Worm (Caenorhabditis elegans) whole organism, L4 larva: ENCODE data around the gene C27H6.8.

Experiments used
- F37D6.2 ChIP-seq: sonication (generic microtip); optimal IDR thresholded peaks from 2 replicates; lab custom pipeline; 2016; ENCODE audit warnings: mild to moderate bottlenecking, missing genetic modification characterization, missing compliant biosample characterization
- F44E2.7 ChIP-seq: fragments of 200-800 bp; sonication (Bioruptor generic); IDR thresholded peaks from 2 replicates; pipeline ENCODE4 v2.1.2; 2022; ENCODE audit warnings: missing genetic modification characterization, missing compliant biosample characterization
- T20F7.1 ChIP-seq: fragments of 200-800 bp; sonication (Bioruptor generic); optimal IDR thresholded peaks from 2 replicates; lab custom pipeline; 2018; ENCODE audit warnings: mild to moderate bottlenecking, missing genetic modification characterization, missing compliant biosample characterization
- T26A8.4 ChIP-seq: fragments of 200-800 bp; sonication (Bioruptor generic); IDR thresholded peaks from 2 replicates; pipeline ENCODE4 v1.3.6; 2022; ENCODE audit warnings: missing genetic modification characterization, missing compliant biosample characterization
- Y5F2A.4 ChIP-seq: fragments of 200-800 bp; sonication (Bioruptor generic); optimal IDR thresholded peaks from 2 replicates; lab custom pipeline; 2018; ENCODE audit warnings: mild to moderate bottlenecking, missing genetic modification characterization, missing compliant biosample characterization
- aha-1 ChIP-seq: fragments of 150-350 bp; peaks from one replicate; lab custom pipeline; 2014; ENCODE audit warnings: missing biosample characterization, missing genetic modification characterization
- arid-1 ChIP-seq: fragments of 200-800 bp; sonication (Bioruptor generic); conservative IDR thresholded peaks from 2 replicates; pipeline ENCODE4 v1.3.6; 2022; ENCODE audit warnings: missing genetic modification reagents, missing genetic modification characterization, missing compliant biosample characterization
- ceh-28 ChIP-seq: fragments of 150-350 bp; optimal IDR thresholded peaks from 2 replicates; lab custom pipeline; 2014; ENCODE audit warnings: missing biosample characterization, missing genetic modification reagents, missing genetic modification characterization
- ceh-32 ChIP-seq: sonication (generic microtip); optimal IDR thresholded peaks from 2 replicates; lab custom pipeline; 2016; ENCODE audit warnings: mild to moderate bottlenecking, missing genetic modification characterization, missing compliant biosample characterization; ENCODE audit not compliant: poor library complexity
- daf-12 ChIP-seq: fragments of 150-350 bp; optimal IDR thresholded peaks from 2 replicates; lab custom pipeline; 2014; ENCODE audit warnings: missing biosample characterization, missing genetic modification reagents, missing genetic modification characterization
- daf-19 ChIP-seq: fragments of 200-800 bp; sonication (Bioruptor generic); conservative IDR thresholded peaks from 2 replicates; pipeline ENCODE4 v1.3.6; 2022; ENCODE audit warnings: missing genetic modification characterization, missing compliant biosample characterization
- dmd-6 ChIP-seq: fragments of 200-800 bp; sonication (Bioruptor generic); IDR thresholded peaks from 2 replicates; pipeline ENCODE4 v1.3.6; 2022; ENCODE audit warnings: missing genetic modification reagents, missing genetic modification characterization, missing compliant biosample characterization
- dmd-8 ChIP-seq: fragments of 200-800 bp; sonication (Bioruptor generic); IDR thresholded peaks from 2 replicates; pipeline ENCODE4 v1.3.6; 2022; ENCODE audit warnings: missing genetic modification characterization, missing compliant biosample characterization
- dve-1 ChIP-seq: sonication (generic microtip); optimal IDR thresholded peaks from 2 replicates; lab custom pipeline; 2017; ENCODE audit warnings: antibody characterized with exemption, mild to moderate bottlenecking, missing genetic modification characterization, missing compliant biosample characterization; ENCODE audit not compliant: insufficient read depth
- egl-43 ChIP-seq: fragments of 200-800 bp; sonication (Bioruptor generic); IDR thresholded peaks from 2 replicates; pipeline ENCODE4 v1.3.6; 2022; ENCODE audit warnings: missing genetic modification reagents, missing genetic modification characterization, missing compliant biosample characterization
- hlh-11 ChIP-seq: fragments of 200-800 bp; sonication (Bioruptor generic); optimal IDR thresholded peaks from 2 replicates; lab custom pipeline; 2018; ENCODE audit warnings: mild to moderate bottlenecking, missing genetic modification characterization, missing compliant biosample characterization
- hmg-1.1 ChIP-seq: fragments of 200-800 bp; sonication (Bioruptor generic); IDR thresholded peaks from 2 replicates; pipeline ENCODE4 v1.3.6; 2022; ENCODE audit warnings: missing genetic modification reagents, missing genetic modification characterization, missing compliant biosample characterization
- lin-1 ChIP-seq: fragments of 200-800 bp; sonication (Bioruptor generic); IDR thresholded peaks from 2 replicates; pipeline ENCODE4 v1.3.6; 2022; ENCODE audit warnings: missing genetic modification reagents, missing genetic modification characterization, missing compliant biosample characterization
- lin-15B ChIP-seq: fragments of 150-350 bp; sonication (generic microtip); optimal IDR thresholded peaks from 3 replicates; lab custom pipeline; 2014; ENCODE audit warnings: missing biosample characterization, missing genetic modification characterization
- lin-38 ChIP-seq: fragments of 200-800 bp; sonication (Bioruptor generic); IDR thresholded peaks from 2 replicates; pipeline ENCODE4 v1.3.6; 2022; ENCODE audit warnings: missing genetic modification reagents, missing genetic modification characterization, missing compliant biosample characterization
- lir-3 ChIP-seq: sonication (generic microtip); optimal IDR thresholded peaks from 2 replicates; lab custom pipeline; 2016; ENCODE audit warnings: mild to moderate bottlenecking, missing genetic modification characterization, missing compliant biosample characterization
- lsy-2 ChIP-seq, 2 experiments: fragments of 150-350 bp in 1 of 2; sonication (generic microtip) in 1 of 2; optimal IDR thresholded peaks; 2 replicates each; lab custom pipeline; 2014 to 2017; ENCODE audit warnings: missing biosample characterization in 2 of 2, missing genetic modification characterization in 2 of 2
- mdt-29 ChIP-seq: fragments of 200-800 bp; sonication (Bioruptor generic); IDR thresholded peaks from 2 replicates; pipeline ENCODE4 v1.3.6; 2022; ENCODE audit warnings: missing genetic modification reagents, missing genetic modification characterization, missing compliant biosample characterization
- mep-1 ChIP-seq: fragments of 150-350 bp; sonication (generic microtip); optimal IDR thresholded peaks from 3 replicates; lab custom pipeline; 2014; ENCODE audit warnings: missing biosample characterization, missing genetic modification characterization
- mxl-2 ChIP-seq: fragments of 200-800 bp; sonication (Bioruptor generic); conservative IDR thresholded peaks from 2 replicates; pipeline ENCODE4 v1.3.6; 2022; ENCODE audit warnings: missing genetic modification reagents, missing genetic modification characterization, missing compliant biosample characterization
- nhr-10 ChIP-seq: fragments of 150-350 bp; optimal IDR thresholded peaks from 2 replicates; lab custom pipeline; 2014; ENCODE audit warnings: missing biosample characterization, missing genetic modification characterization
- nhr-11 ChIP-seq: fragments of 150-350 bp; optimal IDR thresholded peaks from 2 replicates; lab custom pipeline; 2014; ENCODE audit warnings: missing biosample characterization, missing genetic modification characterization
- nhr-237 ChIP-seq: sonication (generic microtip); optimal IDR thresholded peaks from 2 replicates; lab custom pipeline; 2017; ENCODE audit warnings: missing biosample characterization, missing genetic modification characterization
- nhr-48 ChIP-seq: sonication (generic microtip); optimal IDR thresholded peaks from 2 replicates; lab custom pipeline; 2016; ENCODE audit warnings: mild to moderate bottlenecking, missing genetic modification characterization, missing compliant biosample characterization
- nhr-6 ChIP-seq: fragments of 150-350 bp; optimal IDR thresholded peaks from 2 replicates; lab custom pipeline; 2014; ENCODE audit warnings: missing biosample characterization, missing genetic modification characterization
- nhr-77 ChIP-seq: fragments of 150-350 bp; optimal IDR thresholded peaks from 2 replicates; lab custom pipeline; 2014; ENCODE audit warnings: missing biosample characterization, missing genetic modification characterization
- pha-4 ChIP-seq, 2 experiments: fragments of 150-350 bp in 1 of 2; fragments of 200-800 bp in 1 of 2; sonication (Bioruptor generic) in 1 of 2; IDR thresholded peaks in 1 of 2; optimal IDR thresholded peaks in 1 of 2; 2 replicates each; pipeline versions ENCODE4 v1.3.6 to Lab custom; 2014 to 2022; ENCODE audit warnings: missing genetic modification characterization in 2 of 2, missing genetic modification reagents in 2 of 2, missing biosample characterization in 1 of 2, missing compliant biosample characterization in 1 of 2
- php-3 ChIP-seq: fragments of 200-800 bp; sonication (Bioruptor generic); IDR thresholded peaks from 2 replicates; pipeline ENCODE4 v1.3.6; 2022; ENCODE audit warnings: missing genetic modification reagents, missing genetic modification characterization, missing compliant biosample characterization
- skn-1 ChIP-seq: fragments of 150-350 bp; optimal IDR thresholded peaks from 2 replicates; lab custom pipeline; 2014; ENCODE audit warnings: missing biosample characterization, missing genetic modification characterization
- snpc-1.2 ChIP-seq: fragments of 200-800 bp; sonication (Bioruptor generic); IDR thresholded peaks from 2 replicates; pipeline ENCODE4 v1.3.6; 2022; ENCODE audit warnings: missing genetic modification reagents, missing genetic modification characterization, missing compliant biosample characterization
- tra-1 ChIP-seq: fragments of 200-800 bp; sonication (Bioruptor generic); IDR thresholded peaks from 2 replicates; pipeline ENCODE4 v1.3.6; 2022; ENCODE audit warnings: missing genetic modification reagents, missing genetic modification characterization, missing compliant biosample characterization
- zfp-2 ChIP-seq: sonication (generic microtip); optimal IDR thresholded peaks from 2 replicates; lab custom pipeline; 2016; ENCODE audit warnings: mild to moderate bottlenecking, missing genetic modification characterization, missing compliant biosample characterization
- zfp-3 ChIP-seq: fragments of 200-800 bp; sonication (Bioruptor generic); conservative IDR thresholded peaks from 2 replicates; pipeline ENCODE4 v1.3.6; 2022; ENCODE audit warnings: missing genetic modification reagents, missing genetic modification characterization, missing compliant biosample characterization
- ztf-11 ChIP-seq: fragments of 150-350 bp; optimal IDR thresholded peaks from 2 replicates; lab custom pipeline; 2014; ENCODE audit warnings: missing biosample characterization, missing genetic modification characterization
- ztf-7 ChIP-seq: fragments of 150-350 bp; optimal IDR thresholded peaks from 2 replicates; lab custom pipeline; 2014; ENCODE audit warnings: missing biosample characterization, missing genetic modification characterization

C27H6.8 gene

DNA sequence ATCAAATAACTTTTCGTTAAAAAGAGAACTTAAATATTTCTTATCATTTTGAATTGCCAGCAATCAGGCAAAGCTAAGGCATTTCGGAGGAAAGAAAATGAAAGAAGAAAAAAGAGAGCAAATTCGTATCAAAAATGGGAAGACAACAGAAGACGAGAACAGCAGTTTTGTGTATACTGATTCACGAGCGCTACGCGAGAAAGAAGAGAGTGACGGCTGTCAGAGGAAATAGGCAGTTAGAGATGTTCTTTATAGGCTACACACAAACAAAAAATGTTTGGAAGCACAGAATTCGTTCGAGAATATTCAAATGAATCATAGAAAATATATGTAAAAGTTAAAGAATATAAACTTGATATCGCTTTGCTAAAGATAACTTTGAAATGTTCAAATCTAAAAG is 2.8 kb downstream of the C27H6.8 start (continued):
- TF ChIP-seq F44E2.7 (GFP tag; lab: Robert Waterston, UW) (no peak), Y5F2A.4 (GFP tag; lab: Kevin White, UChicago) (no peak), hlh-11 (peak; percentile 52), lsy-2 (tag; optimal IDR thresholded peaks at IDR 0.05; lab: Kevin White, UChicago) (peak in 1 of 2 experiments; percentile 15), nhr-6 (peak; percentile 2), php-3 (GFP tag; lab: Robert Waterston, UW) (no peak), pha-4 (GFP tag; IDR thresholded peaks at IDR 0.05; lab: Robert Waterston, UW) (no peak), pha-4 (tag; optimal IDR thresholded peaks at IDR 0.05; lab: Kevin White, UChicago) (peak; percentile 6), nhr-11 (tag; lab: Kevin White, UChicago) (peak; percentile 90), ztf-11 (tag; lab: Kevin White, UChicago) (no peak), mep-1 (tag; lab: Kevin White, UChicago) (peak; percentile 40), ztf-7 (tag; lab: Kevin White, UChicago) (peak; percentile 25)

DNA sequence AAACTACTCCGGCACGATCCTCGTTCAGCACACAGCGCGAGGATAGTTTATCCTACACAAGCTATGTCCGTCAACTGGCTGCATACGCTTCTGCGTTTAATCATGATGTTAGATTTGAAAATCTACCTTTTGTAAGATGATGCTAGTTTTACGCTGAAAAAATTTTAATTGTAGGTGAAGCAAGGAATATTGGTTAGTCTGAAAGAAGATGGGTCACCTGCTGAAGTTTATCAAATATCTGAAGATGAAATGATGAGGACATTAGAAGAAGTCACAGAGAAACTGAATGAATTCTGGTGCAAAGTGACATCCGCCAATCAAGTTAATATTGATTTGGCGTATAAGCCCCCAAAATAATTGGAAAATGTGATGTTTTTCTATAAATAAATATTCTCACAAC is 4.1 kb downstream of the C27H6.8 start:
- TF ChIP-seq daf-19 (0 out of 2 replicates have a peak, but pooled peaks have one; percentile 24), dmd-6 (GFP tag; lab: Robert Waterston, UW) (peak; percentile 11; the same call in 1 of the 2 replicates), lir-3 (no peak), lin-15B (tag; lab: Kevin White, UChicago) (no peak), nhr-237 (tag; lab: Kevin White, UChicago) (no peak), T20F7.1 (GFP tag; lab: Kevin White, UChicago) (peak; percentile 69), aha-1 (tag; lab: Kevin White, UChicago) (peak; percentile 40), ceh-28 (tag; lab: Kevin White, UChicago) (no peak), snpc-1.2 (GFP tag; lab: Robert Waterston, UW) (0 out of 2 replicates have a peak, but pooled peaks have one; percentile 18), mdt-29 (GFP tag; lab: Robert Waterston, UW) (peak; percentile 15; the same call in 1 of the 2 replicates), ceh-32 (tag; lab: Kevin White, UChicago) (no peak), zfp-2 (tag; lab: Kevin White, UChicago) (no peak), lin-1 (GFP tag; lab: Robert Waterston, UW) (0 out of 2 replicates have a peak, but pooled peaks have one; percentile 25), lsy-2 (tag; optimal IDR thresholded peaks at IDR 0.05; lab: Kevin White, UChicago) (peak in 1 of 2 experiments; percentile 19), egl-43 (GFP tag; lab: Robert Waterston, UW) (0 out of 2 replicates have a peak, but pooled peaks have one; percentile 20), arid-1 (GFP tag; lab: Robert Waterston, UW) (0 out of 2 replicates have a peak, but pooled peaks have one; percentile 26), hlh-11 (peak; percentile 22), F37D6.2 (tag; lab: Kevin White, UChicago) (no peak), daf-12 (tag; lab: Kevin White, UChicago) (no peak), skn-1 (tag; lab: Kevin White, UChicago) (no peak), zfp-3 (GFP tag; lab: Robert Waterston, UW) (peak; percentile 77), nhr-77 (tag; lab: Kevin White, UChicago) (no peak), dve-1 (peak; percentile 33), lin-38 (0 out of 2 replicates have a peak, but pooled peaks have one; percentile 34), nhr-10 (no peak), hmg-1.1 (GFP tag; lab: Robert Waterston, UW) (0 out of 2 replicates have a peak, but pooled peaks have one; percentile 24), dmd-8 (no peak), mep-1 (tag; lab: Kevin White, UChicago) (peak; percentile 39), pha-4 (GFP tag; IDR thresholded peaks at IDR 0.05; lab: Robert Waterston, UW) (0 out of 2 replicates have a peak, but pooled peaks have one; percentile 30), pha-4 (tag; optimal IDR thresholded peaks at IDR 0.05; lab: Kevin White, UChicago) (no peak), tra-1 (0 out of 2 replicates have a peak, but pooled peaks have one; percentile 57), nhr-48 (tag; lab: Kevin White, UChicago) (no peak), mxl-2 (GFP tag; lab: Robert Waterston, UW) (no peak), T26A8.4 (GFP tag; lab: Robert Waterston, UW) (peak; percentile 49; the same call in 1 of the 2 replicates)
